Worm (Caenorhabditis elegans) whole organism, young adult: ENCODE results near the gene ergi-3.

Experiments
- ceh-79 ChIP-seq: sonication (generic microtip); optimal IDR thresholded peaks from 2 replicates; lab custom pipeline; 2017; ENCODE audit warnings: mild to moderate bottlenecking, missing genetic modification characterization, missing compliant biosample characterization
- lin-54 ChIP-seq: fragments of 200-800 bp; sonication (Bioruptor generic); optimal IDR thresholded peaks from 2 replicates; lab custom pipeline; 2018; ENCODE audit warnings: mild to moderate bottlenecking, missing genetic modification characterization, missing compliant biosample characterization
- unc-62 ChIP-seq: fragments of 150-350 bp; optimal IDR thresholded peaks from 2 replicates; lab custom pipeline; 2014; ENCODE audit warnings: missing biosample characterization, missing genetic modification reagents, missing genetic modification characterization

DNA sequence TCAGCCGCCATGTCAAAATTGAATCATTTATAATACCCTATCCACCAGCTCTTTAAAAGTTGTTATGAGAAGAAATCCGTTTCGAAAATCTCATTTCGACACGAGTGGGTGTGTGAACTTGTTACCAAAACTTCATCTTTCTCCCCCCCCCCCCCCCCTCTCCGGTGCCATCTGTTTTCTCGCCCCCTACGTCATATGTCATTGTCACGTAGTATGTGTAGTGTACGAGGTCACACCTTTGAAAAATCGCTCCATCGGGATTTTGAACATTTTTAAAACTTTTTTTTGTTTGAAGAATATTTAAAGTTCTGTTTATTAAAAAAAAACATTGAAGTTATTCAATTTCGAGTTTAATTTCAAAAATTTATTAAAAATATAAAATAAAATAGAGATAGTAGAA lies 11.3 kb upstream of the ergi-3 start:
- no peak for TF ChIP-seq lin-54 (GFP tag; lab: Kevin White, UChicago)
- TF ChIP-seq unc-62, result no peak
- no peak for TF ChIP-seq ceh-79 (tag; lab: Kevin White, UChicago)
